Worm (Caenorhabditis elegans): ENCODE data around the gene ZK354.6.

DNA sequence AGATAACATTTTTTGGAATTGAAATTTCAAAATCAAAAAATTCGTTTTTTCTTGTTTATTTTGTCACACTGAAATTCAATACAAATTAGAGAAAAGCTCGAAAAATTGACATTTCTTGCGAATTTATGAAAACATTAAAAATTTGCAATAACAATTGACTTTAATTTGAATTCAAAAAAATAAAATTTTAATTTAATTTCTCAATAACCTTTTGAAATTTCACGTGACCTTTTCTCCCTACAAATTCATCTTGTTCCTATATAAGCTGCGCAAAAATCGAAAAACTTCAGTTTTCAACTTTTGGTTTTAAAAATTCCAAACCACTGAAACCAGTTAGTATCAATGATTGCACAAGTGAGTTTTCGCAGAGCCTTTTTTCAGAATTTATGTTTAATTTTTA, 28.5 kb downstream of the ZK354.6 start, which contains the start of gene F36H12.4:
- TF ChIP-seq ama-1 (optimal IDR thresholded peaks at IDR 0.05) = no peak
- no peak for TF ChIP-seq ama-1 (GFP tag; optimal IDR thresholded peaks at IDR 0.05)
- TF ChIP-seq pha-4 (tag; optimal IDR thresholded peaks at IDR 0.05) = no peak
- TF ChIP-seq unc-130 (GFP tag; optimal IDR thresholded peaks at IDR 0.05) = no peak
- no peak for TF ChIP-seq mxl-1 (tag; optimal IDR thresholded peaks at IDR 0.05)
- TF ChIP-seq unc-62 (GFP tag; optimal IDR thresholded peaks at IDR 0.05) = no peak
- no peak for TF ChIP-seq ccch-3 (GFP tag; optimal IDR thresholded peaks at IDR 0.05)
- TF ChIP-seq mel-28 (tag; optimal IDR thresholded peaks at IDR 0.05; ENCODE audit: borderline replicate concordance) = no peak
- no peak for TF ChIP-seq ztf-28 (GFP tag; IDR thresholded peaks at IDR 0.05)

All from whole organism, young adult.